Fruit fly (Drosophila melanogaster): Measurements from ENCODE around the gene Nepl17.

Nepl17 gene

dm6 chr3R:28911758-28912157, 39.1 kb downstream of the Nepl17 start (continued):
- TF ChIP-seq fd64A (GFP tag; optimal IDR thresholded peaks at IDR 0.05) (peak; percentile 31), Aef1 (GFP tag; IDR thresholded peaks at IDR 0.05) (peak; percentile 83), zfh1 (GFP tag; IDR thresholded peaks at IDR 0.05) (peak; percentile 89), CG10543 (GFP tag; optimal IDR thresholded peaks at IDR 0.05) (no peak), mam (GFP tag; optimal IDR thresholded peaks at IDR 0.05) (peak; percentile 78), CG11560 (tag; IDR thresholded peaks at IDR 0.05) (peak; percentile 54; the same call in 2 of the 3 replicates), zfh2 (GFP tag; optimal IDR thresholded peaks at IDR 0.05) (peak; percentile 71), lilli (GFP tag; optimal IDR thresholded peaks at IDR 0.05) (peak; percentile 78), sens (GFP tag) (peak; percentile 97), sisA (GFP tag; IDR thresholded peaks at IDR 0.05) (peak; percentile 79), CG2199 (GFP tag; IDR thresholded peaks at IDR 0.05) (0 out of 3 replicates have a peak, but pooled peaks have one; percentile 16), CG30403 (GFP tag; optimal IDR thresholded peaks at IDR 0.05) (peak; percentile 75), crol (GFP tag; IDR thresholded peaks at IDR 0.05) (no peak), HLH3B (GFP tag; IDR thresholded peaks at IDR 0.05) (peak; percentile 81), CG3838 (GFP tag; optimal IDR thresholded peaks at IDR 0.05) (no peak), ab (GFP tag; optimal IDR thresholded peaks at IDR 0.05) (peak; percentile 39), CG2889 (GFP tag; IDR thresholded peaks at IDR 0.05) (0 out of 3 replicates have a peak, but pooled peaks have one; percentile 57), CG9817 (tag; optimal IDR thresholded peaks at IDR 0.05) (peak; percentile 56), CG4424 (GFP tag; optimal IDR thresholded peaks at IDR 0.05) (no peak), zf30C (GFP tag; optimal IDR thresholded peaks at IDR 0.05) (no peak), CG12942 (GFP tag; optimal IDR thresholded peaks at IDR 0.05) (peak; percentile 67), Abd-B (GFP tag; optimal IDR thresholded peaks at IDR 0.05) (peak; percentile 39), Hr39 (optimal IDR thresholded peaks at IDR 0.05) (no peak), ham (GFP tag; IDR thresholded peaks at IDR 0.05) (no peak), CHES-1-like (GFP tag; optimal IDR thresholded peaks at IDR 0.05) (peak; percentile 55), lbe (GFP tag; optimal IDR thresholded peaks at IDR 0.05) (no peak), Awh (GFP tag; IDR thresholded peaks at IDR 0.05) (peak; percentile 78; the same call in 1 of the 2 replicates), otp (GFP tag; IDR thresholded peaks at IDR 0.05) (peak; percentile 72; the same call in 1 of the 3 replicates), stc (GFP tag; IDR thresholded peaks at IDR 0.05) (peak; percentile 80), CG9215 (GFP tag; IDR thresholded peaks at IDR 0.05) (peak; percentile 67), trem (tag; optimal IDR thresholded peaks at IDR 0.05) (peak; percentile 11), CG13894 (tag; optimal IDR thresholded peaks at IDR 0.05) (no peak), CG4707 (GFP tag; optimal IDR thresholded peaks at IDR 0.05) (peak; percentile 3), CG12104 (GFP tag; optimal IDR thresholded peaks at IDR 0.05) (no peak), CG17186 (GFP tag; optimal IDR thresholded peaks at IDR 0.05) (peak; percentile 34), fd96Cb (tag; optimal IDR thresholded peaks at IDR 0.05) (peak; percentile 71), CG7372 (GFP tag; IDR thresholded peaks at IDR 0.05) (peak; percentile 32; the same call in 1 of the 2 replicates), scrt (GFP tag; optimal IDR thresholded peaks at IDR 0.05) (no peak), Dll (GFP tag; IDR thresholded peaks at IDR 0.05; ENCODE audit: partially characterized antibody) (no peak), CG34224 (GFP tag; IDR thresholded peaks at IDR 0.05; ENCODE audit: partially characterized antibody) (0 out of 3 replicates have a peak, but pooled peaks have one; percentile 15), CG10274 (GFP tag; optimal IDR thresholded peaks at IDR 0.05) (peak; percentile 30), crc (GFP tag; optimal IDR thresholded peaks at IDR 0.05) (peak; percentile 37), vnd (GFP tag; IDR thresholded peaks at IDR 0.05; ENCODE audit: partially characterized antibody) (no peak), gsb-n (tag; optimal IDR thresholded peaks at IDR 0.05) (no peak), B-H1 (GFP tag; IDR thresholded peaks at IDR 0.05) (peak; percentile 68), oc (tag; optimal IDR thresholded peaks at IDR 0.05) (peak; percentile 76), sna (GFP tag; IDR thresholded peaks at IDR 0.05; ENCODE audit: partially characterized antibody) (no peak), CG6175 (GFP tag; IDR thresholded peaks at IDR 0.05) (no peak), Fer3 (tag; optimal IDR thresholded peaks at IDR 0.05) (peak; percentile 55), hbn (GFP tag; IDR thresholded peaks at IDR 0.05; ENCODE audit: partially characterized antibody) (no peak), NC2α (GFP tag; optimal IDR thresholded peaks at IDR 0.05) (peak; percentile 48), dan (GFP tag; IDR thresholded peaks at IDR 0.05) (no peak)
